Worm (Caenorhabditis elegans): ENCODE results near the gene Y46H3D.8.

Y46H3D.8 gene

DNA sequence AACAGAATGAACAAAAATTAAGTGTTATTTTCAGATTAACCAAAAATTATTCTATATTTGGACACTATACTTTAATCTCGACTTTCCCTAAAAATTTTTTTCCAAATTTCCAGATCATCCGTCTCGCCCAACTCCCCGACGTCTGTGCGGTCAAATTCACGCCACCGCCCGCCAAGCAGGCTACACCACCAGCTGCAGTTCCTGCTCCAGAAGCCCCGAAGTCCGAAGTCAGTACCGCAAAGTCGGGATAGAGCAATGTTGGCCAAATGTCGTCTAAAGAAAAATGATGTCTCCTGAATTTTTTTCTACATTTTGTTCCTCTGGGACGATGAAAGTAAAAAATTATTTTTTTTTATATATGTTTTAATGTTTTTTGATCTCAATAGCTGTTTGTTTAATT, 11.7 kb upstream of the Y46H3D.8 start:
- no peak for TF ChIP-seq nhr-237 (tag; optimal IDR thresholded peaks at IDR 0.05)
- no peak for TF ChIP-seq F13H6.1 (tag; optimal IDR thresholded peaks at IDR 0.05)
- no peak for TF ChIP-seq nhr-25 (tag; optimal IDR thresholded peaks at IDR 0.05)
- no peak for TF ChIP-seq nhr-129 (tag; optimal IDR thresholded peaks at IDR 0.05)
- no peak for TF ChIP-seq elt-1 (tag; optimal IDR thresholded peaks at IDR 0.05)
- no peak for TF ChIP-seq mdl-1 (tag; optimal IDR thresholded peaks at IDR 0.05)
- TF ChIP-seq skn-1 (tag; optimal IDR thresholded peaks at IDR 0.05), result no peak
- no peak for TF ChIP-seq blmp-1 (tag; optimal IDR thresholded peaks at IDR 0.05; ENCODE audit: insufficient read depth)
- TF ChIP-seq ztf-1 (GFP tag; conservative IDR thresholded peaks at IDR 0.05), result no peak
- TF ChIP-seq nhr-21 (tag; optimal IDR thresholded peaks at IDR 0.05), result no peak
- TF ChIP-seq C34F6.9 (tag; optimal IDR thresholded peaks at IDR 0.05), result no peak

DNA sequence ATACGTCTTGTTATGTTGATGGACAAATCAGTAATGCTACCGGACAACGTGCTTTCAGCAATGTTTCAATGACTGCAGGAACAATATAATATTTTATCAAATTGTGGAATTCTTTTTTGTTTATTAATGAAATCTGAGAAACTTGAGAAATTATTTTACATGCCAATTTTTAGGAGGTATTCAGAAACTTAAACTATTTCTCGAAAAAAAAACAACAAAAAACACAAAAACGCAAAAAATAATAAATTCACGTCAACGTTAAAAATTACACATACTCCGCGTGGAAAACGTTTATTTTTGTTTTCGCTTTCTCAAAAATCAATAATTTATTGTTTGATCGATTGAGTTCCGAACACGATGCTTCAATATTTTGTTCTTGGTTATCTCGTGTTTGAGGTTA, 11.2 kb upstream of the Y46H3D.8 start, which contains the start of gene Y46H3D.1:
Gene Y46H3D.1, plus strand, starts transcription at position 301 of the 400 bp plus-strand sequence.
- no peak for TF ChIP-seq lin-39 (tag; optimal IDR thresholded peaks at IDR 0.05)
- TF ChIP-seq ztf-4 (tag; optimal IDR thresholded peaks at IDR 0.05), result no peak
- TF ChIP-seq R02D3.7 (tag; optimal IDR thresholded peaks at IDR 0.05), result no peak
- no peak for TF ChIP-seq elt-3 (tag; optimal IDR thresholded peaks at IDR 0.05)
- no peak for TF ChIP-seq F13H6.1 (tag; optimal IDR thresholded peaks at IDR 0.05)
- TF ChIP-seq ama-1 (optimal IDR thresholded peaks at IDR 0.05), result no peak
- no peak for TF ChIP-seq elt-1 (tag; optimal IDR thresholded peaks at IDR 0.05)
- TF ChIP-seq C34F6.9 (tag; optimal IDR thresholded peaks at IDR 0.05), result no peak
- TF ChIP-seq zag-1 (tag; optimal IDR thresholded peaks at IDR 0.05), result no peak
- TF ChIP-seq nhr-10 (tag; optimal IDR thresholded peaks at IDR 0.05), result no peak

DNA sequence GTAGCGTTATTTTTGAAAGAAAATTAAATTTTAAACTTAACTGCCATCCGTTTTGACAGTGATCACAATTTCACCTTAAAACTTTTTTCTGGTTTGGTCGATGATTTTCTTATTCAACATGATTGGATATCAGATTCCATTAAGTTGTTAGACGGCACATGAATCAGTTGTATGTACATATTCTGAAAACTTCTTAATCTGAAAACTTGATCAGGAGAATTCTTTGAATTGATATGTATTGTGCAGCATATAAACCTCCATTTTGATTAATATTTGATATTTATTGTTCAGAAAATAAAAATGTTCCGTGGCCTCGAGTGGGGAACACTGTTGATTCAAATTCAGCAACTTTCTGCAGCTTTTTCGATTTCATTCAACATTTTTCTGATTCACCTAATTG, 9.0 kb upstream of the Y46H3D.8 start, which contains the start of gene str-221:
Gene str-221, plus strand, starts transcription at position 301 of the 400 bp plus-strand sequence.
- TF ChIP-seq mdl-1 (tag; optimal IDR thresholded peaks at IDR 0.05) (no peak), lsy-2 (tag; optimal IDR thresholded peaks at IDR 0.05) (no peak), lin-39 (tag; optimal IDR thresholded peaks at IDR 0.05) (no peak), mab-5 (tag; optimal IDR thresholded peaks at IDR 0.05) (no peak), ama-1 (optimal IDR thresholded peaks at IDR 0.05) (no peak), ztf-1 (GFP tag; conservative IDR thresholded peaks at IDR 0.05) (no peak), ztf-11 (tag; optimal IDR thresholded peaks at IDR 0.05) (no peak), ztf-4 (tag; optimal IDR thresholded peaks at IDR 0.05) (no peak), Y55F3AM.14 (GFP tag; optimal IDR thresholded peaks at IDR 0.05) (no peak)

ce11 chrV:1635859-1636258, 4.8 kb upstream of the Y46H3D.8 start, which contains the start of gene str-222:
Gene str-222 (plus strand): TSS chrV:1636159.
- TF ChIP-seq zag-1 (tag; optimal IDR thresholded peaks at IDR 0.05) (no peak), peb-1 (tag; optimal IDR thresholded peaks at IDR 0.05) (no peak), elt-3 (tag; optimal IDR thresholded peaks at IDR 0.05) (no peak), unc-62 (GFP tag; optimal IDR thresholded peaks at IDR 0.05) (no peak), nhr-129 (tag; optimal IDR thresholded peaks at IDR 0.05) (no peak), unc-55 (GFP tag; optimal IDR thresholded peaks at IDR 0.05) (no peak), lin-39 (tag; optimal IDR thresholded peaks at IDR 0.05) (no peak), alr-1 (tag; optimal IDR thresholded peaks at IDR 0.05) (no peak), nhr-237 (tag; optimal IDR thresholded peaks at IDR 0.05) (no peak), lsy-2 (tag; optimal IDR thresholded peaks at IDR 0.05) (no peak)

DNA sequence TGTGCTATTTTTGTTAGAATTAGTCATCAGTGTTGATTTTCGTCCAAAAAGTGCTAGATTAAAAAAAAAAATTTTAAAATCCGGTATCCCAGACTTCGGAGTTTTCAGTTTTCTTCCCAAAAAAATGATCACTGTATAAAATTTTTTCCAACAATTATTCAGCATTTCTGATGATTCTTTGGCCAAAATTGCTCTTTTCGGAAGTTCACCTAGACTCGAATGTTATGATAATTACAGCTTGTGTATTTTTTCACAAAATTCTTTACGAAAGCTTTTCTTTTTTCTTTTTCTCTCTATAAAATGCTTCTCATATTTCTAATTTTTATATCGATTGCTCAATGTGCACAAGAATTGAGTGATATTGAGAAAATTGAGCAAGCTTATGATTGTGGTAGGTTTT, 669 bp upstream of the Y46H3D.8 start, which contains the start of gene irld-17:
Gene irld-17, plus strand, starts transcription at position 301 of the 400 bp plus-strand sequence.
- TF ChIP-seq lin-11 (tag; optimal IDR thresholded peaks at IDR 0.05) (no peak), blmp-1 (tag; optimal IDR thresholded peaks at IDR 0.05; ENCODE audit: insufficient read depth) (no peak), nhr-11 (tag; optimal IDR thresholded peaks at IDR 0.05) (no peak), nhr-25 (tag; optimal IDR thresholded peaks at IDR 0.05) (no peak), nhr-237 (tag; optimal IDR thresholded peaks at IDR 0.05) (no peak), sma-3 (GFP tag; optimal IDR thresholded peaks at IDR 0.05) (no peak), sem-4 (tag; optimal IDR thresholded peaks at IDR 0.05) (no peak), ztf-4 (tag; optimal IDR thresholded peaks at IDR 0.05) (no peak), mab-5 (tag; optimal IDR thresholded peaks at IDR 0.05) (no peak), unc-39 (tag; optimal IDR thresholded peaks at IDR 0.05) (no peak), sma-9 (GFP tag; optimal IDR thresholded peaks at IDR 0.05) (no peak), sma-9 (tag; optimal IDR thresholded peaks at IDR 0.05) (no peak), snpc-4 (tag; optimal IDR thresholded peaks at IDR 0.05) (no peak), aly-2 (tag; optimal IDR thresholded peaks at IDR 0.05) (no peak), Y55F3AM.14 (GFP tag; optimal IDR thresholded peaks at IDR 0.05) (no peak), lin-13 (GFP tag; optimal IDR thresholded peaks at IDR 0.05) (no peak), lsy-2 (tag; optimal IDR thresholded peaks at IDR 0.05) (no peak), C34F6.9 (tag; optimal IDR thresholded peaks at IDR 0.05) (no peak), nhr-10 (tag; optimal IDR thresholded peaks at IDR 0.05) (no peak)

Measured in whole organism, L2 larva.